Fruit fly (Drosophila melanogaster) whole organism, embryonic: Measurements from ENCODE around the gene eIF2alpha.

Experiments used
- BtbVII ChIP-seq: fragments of 200-800 bp; sonication (Bioruptor generic); optimal IDR thresholded peaks from 3 replicates; lab custom pipeline; 2017; ENCODE audit warnings: missing biosample characterization, mild to moderate bottlenecking, missing genetic modification characterization
- CG11247 ChIP-seq: fragments of 200-800 bp; sonication (Bioruptor generic); IDR thresholded peaks from 2 replicates; pipeline ENCODE4 v1.3.6; 2022; ENCODE audit warnings: missing biosample characterization, missing genetic modification characterization
- CG12299 ChIP-seq: fragments of 200-800 bp; sonication (Bioruptor generic); optimal IDR thresholded peaks from 2 replicates; lab custom pipeline; 2018; ENCODE audit warnings: missing biosample characterization, mild to moderate bottlenecking, missing genetic modification characterization
- CG12659 ChIP-seq: fragments of 200-800 bp; sonication (Bioruptor generic); optimal IDR thresholded peaks from 3 replicates; lab custom pipeline; 2017; ENCODE audit warnings: mild to moderate bottlenecking, missing biosample characterization, missing genetic modification reagents, missing genetic modification characterization
- CG12769 ChIP-seq: fragments of 200-800 bp; sonication (Bioruptor generic); optimal IDR thresholded peaks from 2 replicates; lab custom pipeline; 2019; ENCODE audit warnings: missing biosample characterization, mild to moderate bottlenecking, missing genetic modification characterization, moderate library complexity
- CG13624 ChIP-seq: fragments of 200-800 bp; sonication (Bioruptor generic); optimal IDR thresholded peaks from 2 replicates; lab custom pipeline; 2016; ENCODE audit warnings: missing biosample characterization, missing genetic modification characterization
- CG13775 ChIP-seq: fragments of 200-800 bp; sonication (Bioruptor generic); optimal IDR thresholded peaks from 3 replicates; lab custom pipeline; 2017; ENCODE audit warnings: missing biosample characterization, mild to moderate bottlenecking, missing genetic modification characterization
- CG14014 ChIP-seq: fragments of 200-800 bp; sonication (Bioruptor generic); IDR thresholded peaks from 2 replicates; pipeline ENCODE4 v1.3.6; 2022; ENCODE audit warnings: missing biosample characterization, missing genetic modification characterization
- CG15601 ChIP-seq: fragments of 200-800 bp; sonication (Bioruptor generic); optimal IDR thresholded peaks from 3 replicates; lab custom pipeline; 2019; ENCODE audit warnings: missing biosample characterization, mild to moderate bottlenecking, missing genetic modification characterization, moderate library complexity
- CG15696 ChIP-seq: fragments of 200-800 bp; sonication (Bioruptor generic); optimal IDR thresholded peaks from 2 replicates; lab custom pipeline; 2019; ENCODE audit warnings: missing biosample characterization, mild to moderate bottlenecking, missing genetic modification characterization, moderate library complexity
- CG1647 ChIP-seq: fragments of 200-800 bp; sonication (Bioruptor generic); optimal IDR thresholded peaks from 3 replicates; lab custom pipeline; 2016; ENCODE audit warnings: missing biosample characterization, missing genetic modification characterization
- CG17361 ChIP-seq: fragments of 200-800 bp; sonication (Bioruptor generic); IDR thresholded peaks from 3 replicates; pipeline ENCODE4 v1.3.6; 2022; ENCODE audit warnings: missing biosample characterization, missing genetic modification characterization
- CG18619 ChIP-seq: fragments of 200-800 bp; sonication (Bioruptor generic); optimal IDR thresholded peaks from 3 replicates; lab custom pipeline; 2017; ENCODE audit warnings: missing biosample characterization, mild to moderate bottlenecking, missing genetic modification characterization
- CG31388 ChIP-seq: fragments of 200-800 bp; sonication (Bioruptor generic); optimal IDR thresholded peaks from 2 replicates; lab custom pipeline; 2016; ENCODE audit warnings: missing biosample characterization, missing genetic modification characterization
- CG42726 ChIP-seq: fragments of 200-800 bp; sonication (Bioruptor generic); IDR thresholded peaks from 2 replicates; pipeline ENCODE4 v1.3.6; 2022; ENCODE audit warnings: missing biosample characterization, missing genetic modification characterization; ENCODE audit not compliant: partially characterized antibody
- CG6254 ChIP-seq: fragments of 200-800 bp; sonication (Bioruptor generic); optimal IDR thresholded peaks from 3 replicates; lab custom pipeline; 2017; ENCODE audit warnings: mild to moderate bottlenecking, missing biosample characterization, missing genetic modification reagents, missing genetic modification characterization
- CG6765 ChIP-seq: fragments of 200-800 bp; sonication (Bioruptor generic); optimal IDR thresholded peaks from 3 replicates; lab custom pipeline; 2017; ENCODE audit warnings: missing biosample characterization, mild to moderate bottlenecking, missing genetic modification characterization
- CG6854 ChIP-seq: fragments of 200-800 bp; sonication (Bioruptor generic); optimal IDR thresholded peaks from 3 replicates; lab custom pipeline; 2017; ENCODE audit warnings: missing biosample characterization, mild to moderate bottlenecking, missing genetic modification characterization
- CG8089 ChIP-seq: fragments of 200-800 bp; sonication (Bioruptor generic); optimal IDR thresholded peaks from 3 replicates; lab custom pipeline; 2016; ENCODE audit warnings: missing biosample characterization, missing genetic modification characterization
- Camta ChIP-seq: fragments of 200-800 bp; sonication (Bioruptor generic); optimal IDR thresholded peaks from 2 replicates; lab custom pipeline; 2016; ENCODE audit warnings: missing biosample characterization, missing genetic modification characterization
- Dll ChIP-seq: fragments of 200-800 bp; sonication (Bioruptor generic); IDR thresholded peaks from 4 replicates; pipeline ENCODE4 v1.3.6; 2022; ENCODE audit warnings: missing biosample characterization, missing genetic modification characterization; ENCODE audit not compliant: partially characterized antibody
- Doc2 ChIP-seq: fragments of 200-800 bp; sonication (Bioruptor generic); IDR thresholded peaks from 2 replicates; pipeline ENCODE4 v1.3.6; 2022; ENCODE audit warnings: missing biosample characterization, missing genetic modification characterization
- Doc3 ChIP-seq: fragments of 200-800 bp; sonication (Bioruptor generic); IDR thresholded peaks from 3 replicates; pipeline ENCODE4 v1.3.6; 2022; ENCODE audit warnings: missing biosample characterization, missing genetic modification characterization; ENCODE audit not compliant: partially characterized antibody
- ERR ChIP-seq: fragments of 200-800 bp; sonication (Bioruptor generic); optimal IDR thresholded peaks from 2 replicates; lab custom pipeline; 2016; ENCODE audit warnings: missing biosample characterization, missing genetic modification characterization
- Gug ChIP-seq: fragments of 200-800 bp; sonication (Bioruptor generic); IDR thresholded peaks from 4 replicates; pipeline ENCODE4 v1.3.6; 2022; ENCODE audit warnings: missing biosample characterization, missing genetic modification characterization
- H2.0 ChIP-seq: fragments of 200-800 bp; sonication (Bioruptor generic); IDR thresholded peaks from 2 replicates; pipeline ENCODE4 v1.3.6; 2022; ENCODE audit warnings: missing biosample characterization, missing genetic modification characterization
- HHEX ChIP-seq: fragments of 200-800 bp; sonication (Bioruptor generic); optimal IDR thresholded peaks from 3 replicates; lab custom pipeline; 2017; ENCODE audit warnings: missing biosample characterization, mild to moderate bottlenecking, missing genetic modification characterization, missing genetic modification reagents
- HLHmδ ChIP-seq: fragments of 200-800 bp; sonication (Bioruptor generic); optimal IDR thresholded peaks from 2 replicates; lab custom pipeline; 2018; ENCODE audit warnings: missing biosample characterization, mild to moderate bottlenecking, missing genetic modification characterization, moderate library complexity
- HmgD ChIP-seq: fragments of 200-800 bp; sonication (Bioruptor generic); optimal IDR thresholded peaks from 3 replicates; lab custom pipeline; 2016; ENCODE audit warnings: missing biosample characterization, missing genetic modification characterization
- Jarid2 ChIP-seq: fragments of 200-800 bp; sonication (Bioruptor generic); optimal IDR thresholded peaks from 3 replicates; lab custom pipeline; 2017; ENCODE audit warnings: mild to moderate bottlenecking, missing biosample characterization, missing genetic modification reagents, missing genetic modification characterization
- NC2α ChIP-seq: fragments of 200-800 bp; sonication (Bioruptor generic); optimal IDR thresholded peaks from 2 replicates; lab custom pipeline; 2016; ENCODE audit warnings: missing biosample characterization, missing genetic modification characterization
- Pdp1 ChIP-seq, 2 experiments: fragments of 200-800 bp; sonication (Bioruptor generic); optimal IDR thresholded peaks; 3 replicates each; lab custom pipeline; 2016; ENCODE audit warnings: missing biosample characterization in 2 of 2, missing genetic modification characterization in 2 of 2, mild to moderate bottlenecking in 1 of 2, moderate library complexity in 1 of 2
- Poxn ChIP-seq: fragments of 200-800 bp; sonication (Bioruptor generic); IDR thresholded peaks from 2 replicates; pipeline ENCODE4 v1.3.6; 2022; ENCODE audit warnings: missing biosample characterization, missing genetic modification characterization
- Scr ChIP-seq: fragments of 200-800 bp; sonication (Bioruptor generic); IDR thresholded peaks from 2 replicates; pipeline ENCODE4 v1.3.6; 2022; ENCODE audit warnings: missing biosample characterization, missing genetic modification characterization; ENCODE audit not compliant: partially characterized antibody
- bbx ChIP-seq: fragments of 200-800 bp; sonication (Bioruptor generic); IDR thresholded peaks from 2 replicates; pipeline ENCODE4 v1.3.6; 2022; ENCODE audit warnings: missing biosample characterization, missing genetic modification characterization; ENCODE audit not compliant: partially characterized antibody
- bcd ChIP-seq: fragments of 200-800 bp; sonication (Bioruptor generic); optimal IDR thresholded peaks from 2 replicates; lab custom pipeline; 2017; ENCODE audit warnings: missing biosample characterization, mild to moderate bottlenecking, missing genetic modification characterization
- btn ChIP-seq: fragments of 200-800 bp; sonication (Bioruptor generic); optimal IDR thresholded peaks from 2 replicates; lab custom pipeline; 2016; ENCODE audit warnings: missing biosample characterization, missing genetic modification characterization
- dati ChIP-seq: fragments of 200-800 bp; sonication (Bioruptor generic); IDR thresholded peaks from 2 replicates; pipeline ENCODE4 v1.3.6; 2022; ENCODE audit warnings: missing biosample characterization, missing genetic modification characterization
- dpn ChIP-seq, 2 experiments: fragments of 200-800 bp; sonication (Bioruptor generic); optimal IDR thresholded peaks; 3 replicates each; lab custom pipeline; 2016; ENCODE audit warnings: missing biosample characterization in 2 of 2, missing genetic modification characterization in 2 of 2
- fru ChIP-seq: fragments of >200 bp; optimal IDR thresholded peaks from 2 replicates; lab custom pipeline; 2017
- gt ChIP-seq: fragments of 200-800 bp; sonication (Bioruptor generic); IDR thresholded peaks from 2 replicates; pipeline ENCODE4 v1.3.6; 2022; ENCODE audit warnings: missing biosample characterization, missing genetic modification characterization
- h ChIP-seq: fragments of >200 bp; optimal IDR thresholded peaks from 2 replicates; lab custom pipeline; 2017
- ind ChIP-seq: fragments of 200-800 bp; sonication (Bioruptor generic); optimal IDR thresholded peaks from 3 replicates; lab custom pipeline; 2016; ENCODE audit warnings: missing biosample characterization, missing genetic modification characterization
- lilli ChIP-seq: fragments of 200-800 bp; sonication (Bioruptor generic); optimal IDR thresholded peaks from 3 replicates; lab custom pipeline; 2016; ENCODE audit warnings: missing biosample characterization, missing genetic modification characterization
- mirr ChIP-seq: fragments of 200-800 bp; sonication (Bioruptor generic); optimal IDR thresholded peaks from 3 replicates; lab custom pipeline; 2018; ENCODE audit warnings: missing biosample characterization, mild to moderate bottlenecking, missing genetic modification characterization
- pnt ChIP-seq: fragments of 200-800 bp; sonication (Bioruptor generic); optimal IDR thresholded peaks from 3 replicates; lab custom pipeline; 2016; ENCODE audit warnings: missing biosample characterization, missing genetic modification characterization
- sima ChIP-seq: fragments of 200-800 bp; sonication (Bioruptor generic); optimal IDR thresholded peaks from 2 replicates; lab custom pipeline; 2016; ENCODE audit warnings: missing biosample characterization, missing genetic modification characterization
- sr ChIP-seq: fragments of 200-800 bp; sonication (Bioruptor generic); IDR thresholded peaks from 3 replicates; pipeline ENCODE4 v1.3.6; 2022; ENCODE audit warnings: missing biosample characterization, missing genetic modification characterization
- sug ChIP-seq: fragments of 200-800 bp; optimal IDR thresholded peaks from 2 replicates; lab custom pipeline; 2019; ENCODE audit warnings: missing biosample characterization, mild to moderate bottlenecking, missing genetic modification characterization, moderate library complexity
- trem ChIP-seq: fragments of 200-800 bp; optimal IDR thresholded peaks from 3 replicates; lab custom pipeline; 2019; ENCODE audit warnings: missing biosample characterization, mild to moderate bottlenecking, missing genetic modification characterization, moderate library complexity
- tup ChIP-seq: fragments of 200-800 bp; sonication (Bioruptor generic); optimal IDR thresholded peaks from 2 replicates; lab custom pipeline; 2016; ENCODE audit warnings: missing biosample characterization, mild to moderate bottlenecking, missing genetic modification characterization, moderate library complexity
- zen2 ChIP-seq: fragments of 200-800 bp; sonication (Bioruptor generic); IDR thresholded peaks from 3 replicates; pipeline ENCODE4 v1.3.6; 2022; ENCODE audit warnings: missing biosample characterization, missing genetic modification characterization; ENCODE audit not compliant: partially characterized antibody

The eIF2alpha gene

DNA sequence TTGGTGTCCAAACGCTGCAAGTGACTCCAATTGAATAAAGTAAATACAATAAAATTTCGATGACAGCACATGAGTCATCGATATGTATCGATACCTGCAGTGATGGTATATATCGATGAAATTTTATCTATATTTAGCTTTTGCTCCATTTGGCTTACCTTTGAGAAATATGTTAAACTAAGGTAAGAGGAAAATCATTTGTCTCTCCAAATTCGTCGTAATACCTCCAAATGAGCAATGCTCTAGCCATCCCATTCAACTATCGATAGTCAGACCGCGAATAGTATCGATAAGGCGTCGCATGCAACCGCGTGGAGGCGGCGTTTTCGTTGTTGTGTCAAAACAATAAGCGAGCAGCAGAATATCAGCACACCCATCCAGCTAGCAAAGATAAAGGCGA is 5.5 kb downstream of the eIF2alpha start, which contains the start of the genes Cdc50 and rngo (continued):
- TF ChIP-seq CG15601 (tag; lab: Kevin White, UChicago) (no peak), sr (GFP tag; lab: Robert Waterston, UW) (no peak), Poxn (GFP tag; lab: Robert Waterston, UW) (no peak), CG6765 (no peak), sima (no peak), HLHmδ (GFP tag; lab: Kevin White, UChicago) (no peak), CG13775 (GFP tag; lab: Kevin White, UChicago) (peak; percentile 49), Gug (no peak), gt (GFP tag; lab: Robert Waterston, UW) (no peak), dati (GFP tag; lab: Robert Waterston, UW) (no peak), dpn (GFP tag; optimal IDR thresholded peaks at IDR 0.05; lab: Kevin White, UChicago) (peak; percentile 5 to 46), CG6254 (GFP tag; lab: Kevin White, UChicago) (no peak), bbx (peak; percentile 90), tup (GFP tag; lab: Kevin White, UChicago) (no peak), CG1647 (GFP tag; lab: Kevin White, UChicago) (no peak), CG12769 (tag; lab: Kevin White, UChicago) (no peak), CG6854 (GFP tag; lab: Kevin White, UChicago) (no peak), h (lab: Kevin White, UChicago) (no peak), CG12299 (tag; lab: Kevin White, UChicago) (peak; percentile 6), btn (GFP tag; lab: Kevin White, UChicago) (no peak), trem (peak; percentile 72), ind (GFP tag; lab: Kevin White, UChicago) (no peak), lilli (GFP tag; lab: Kevin White, UChicago) (peak; percentile 29), sug (peak; percentile 36), CG12659 (GFP tag; lab: Kevin White, UChicago) (peak; percentile 78), CG18619 (no peak), Scr (GFP tag; lab: Robert Waterston, UW) (peak; percentile 99), mirr (GFP tag; lab: Kevin White, UChicago) (no peak), Jarid2 (GFP tag; lab: Kevin White, UChicago) (no peak), HmgD (peak; percentile 40), pnt (GFP tag; lab: Kevin White, UChicago) (no peak), fru (no peak), CG17361 (no peak), CG42726 (GFP tag; lab: Robert Waterston, UW) (peak; percentile 74; the same call in 1 of the 2 replicates), HHEX (GFP tag; lab: Kevin White, UChicago) (no peak), CG14014 (GFP tag; lab: Robert Waterston, UW) (no peak), CG8089 (no peak), CG31388 (GFP tag; lab: Kevin White, UChicago) (no peak), NC2α (no peak), CG13624 (GFP tag; lab: Kevin White, UChicago) (peak; percentile 39), CG15696 (no peak), zen2 (GFP tag; lab: Robert Waterston, UW) (peak; percentile 90), BtbVII (GFP tag; lab: Kevin White, UChicago) (peak; percentile 1), Doc2 (GFP tag; lab: Robert Waterston, UW) (no peak), ERR (no peak), bcd (GFP tag; lab: Kevin White, UChicago) (no peak), Pdp1 (GFP tag; optimal IDR thresholded peaks at IDR 0.05; lab: Kevin White, UChicago) (peak; percentile 12 to 37), Doc3 (peak; percentile 98), Camta (GFP tag; lab: Kevin White, UChicago) (peak; percentile 26), Dll (GFP tag; lab: Robert Waterston, UW) (peak; percentile 99), H2.0 (GFP tag; lab: Robert Waterston, UW) (no peak), CG11247 (no peak)
